Fruit fly (Drosophila melanogaster) whole organism, embryonic: Measurements from ENCODE around the gene CG31549.

Source experiments
- Aef1 ChIP-seq: fragments of 200-800 bp; sonication (Bioruptor generic); IDR thresholded peaks from 3 replicates; pipeline ENCODE4 v1.3.6; 2022; ENCODE audit warnings: missing biosample characterization, missing genetic modification characterization
- CG10267 ChIP-seq: fragments of 200-800 bp; sonication (Bioruptor generic); optimal IDR thresholded peaks from 2 replicates; lab custom pipeline; 2018; ENCODE audit warnings: missing biosample characterization, mild to moderate bottlenecking, missing genetic modification characterization, moderate library complexity
- CG10321 ChIP-seq: fragments of 200-800 bp; sonication (Bioruptor generic); IDR thresholded peaks from 2 replicates; pipeline ENCODE4 v1.3.6; 2022; ENCODE audit warnings: missing biosample characterization, missing genetic modification characterization
- CG10366 ChIP-seq: fragments of 200-800 bp; sonication (Bioruptor generic); IDR thresholded peaks from 2 replicates; pipeline ENCODE4 v1.3.6; 2022; ENCODE audit warnings: missing biosample characterization, missing genetic modification characterization
- CG12071 ChIP-seq: fragments of 200-800 bp; sonication (Bioruptor generic); optimal IDR thresholded peaks from 3 replicates; lab custom pipeline; 2018; ENCODE audit warnings: missing biosample characterization, mild to moderate bottlenecking, missing genetic modification characterization
- CG1832 ChIP-seq: fragments of 200-800 bp; sonication (Bioruptor generic); optimal IDR thresholded peaks from 2 replicates; lab custom pipeline; 2017; ENCODE audit warnings: missing biosample characterization, mild to moderate bottlenecking, missing genetic modification characterization, inconsistent platforms
- CG2129 ChIP-seq: fragments of 200-800 bp; sonication (Bioruptor generic); IDR thresholded peaks from 2 replicates; pipeline ENCODE4 v1.3.6; 2022; ENCODE audit warnings: missing biosample characterization, missing genetic modification characterization; ENCODE audit not compliant: partially characterized antibody
- CG2678 ChIP-seq: fragments of 200-800 bp; sonication (Bioruptor generic); optimal IDR thresholded peaks from 3 replicates; lab custom pipeline; 2019; ENCODE audit warnings: missing biosample characterization, mild to moderate bottlenecking, missing genetic modification characterization, moderate library complexity
- CG2712 ChIP-seq: fragments of 200-800 bp; optimal IDR thresholded peaks from 3 replicates; lab custom pipeline; 2019; ENCODE audit warnings: missing biosample characterization, mild to moderate bottlenecking, missing genetic modification characterization, moderate library complexity
- CG31388 ChIP-seq: fragments of 200-800 bp; sonication (Bioruptor generic); optimal IDR thresholded peaks from 2 replicates; lab custom pipeline; 2016; ENCODE audit warnings: missing biosample characterization, missing genetic modification characterization
- CG3281 ChIP-seq: fragments of 200-800 bp; sonication (Bioruptor generic); optimal IDR thresholded peaks from 3 replicates; lab custom pipeline; 2017; ENCODE audit warnings: missing biosample characterization, mild to moderate bottlenecking, missing genetic modification characterization
- CG4404 ChIP-seq: fragments of 200-800 bp; sonication (Bioruptor generic); IDR thresholded peaks from 2 replicates; pipeline ENCODE4 v1.3.6; 2022; ENCODE audit warnings: missing biosample characterization, missing genetic modification characterization
- CG5180 ChIP-seq: fragments of 200-800 bp; sonication (Bioruptor generic); optimal IDR thresholded peaks from 3 replicates; lab custom pipeline; 2017; ENCODE audit warnings: missing biosample characterization, missing genetic modification characterization, mild to moderate bottlenecking, moderate library complexity, missing genetic modification reagents
- CG8944 ChIP-seq: fragments of 200-800 bp; sonication (Bioruptor generic); optimal IDR thresholded peaks from 3 replicates; lab custom pipeline; 2016; ENCODE audit warnings: missing biosample characterization, missing genetic modification characterization
- CrebB ChIP-seq: fragments of 200-800 bp; sonication (Bioruptor generic); optimal IDR thresholded peaks from 3 replicates; lab custom pipeline; 2018; ENCODE audit warnings: missing biosample characterization, mild to moderate bottlenecking, missing genetic modification characterization
- Dbx ChIP-seq: fragments of 200-800 bp; sonication (Bioruptor generic); IDR thresholded peaks from 3 replicates; pipeline ENCODE4 v1.3.6; 2022; ENCODE audit warnings: missing biosample characterization, missing genetic modification characterization
- Dfd ChIP-seq, 2 experiments: fragments of >200 bp; optimal IDR thresholded peaks; 2 replicates each; lab custom pipeline; 2017; ENCODE audit warnings: missing biosample characterization in 2 of 2, missing genetic modification characterization in 2 of 2
- E2f2 ChIP-seq: fragments of 200-800 bp; sonication (Bioruptor generic); IDR thresholded peaks from 2 replicates; pipeline ENCODE4 v1.3.6; 2022; ENCODE audit warnings: missing biosample characterization, missing genetic modification characterization
- Eip74EF ChIP-seq, 2 experiments: fragments of 200-800 bp in 1 of 2; fragments of >200 bp in 1 of 2; sonication (Bioruptor generic) in 1 of 2; optimal IDR thresholded peaks; 2 replicates each; lab custom pipeline; 2017 to 2019; ENCODE audit warnings: missing biosample characterization in 2 of 2, missing genetic modification characterization in 2 of 2, mild to moderate bottlenecking in 1 of 2, moderate library complexity in 1 of 2
- Fer1 ChIP-seq: fragments of 200-800 bp; sonication (Bioruptor generic); optimal IDR thresholded peaks from 2 replicates; lab custom pipeline; 2017; ENCODE audit warnings: missing biosample characterization, mild to moderate bottlenecking, missing genetic modification characterization
- HmgZ ChIP-seq: fragments of 200-800 bp; sonication (Bioruptor generic); optimal IDR thresholded peaks from 2 replicates; lab custom pipeline; 2018; ENCODE audit warnings: missing biosample characterization, mild to moderate bottlenecking, missing genetic modification characterization
- Hmx ChIP-seq: fragments of 200-800 bp; sonication (Bioruptor generic); optimal IDR thresholded peaks from 2 replicates; lab custom pipeline; 2016; ENCODE audit warnings: missing biosample characterization, missing genetic modification characterization
- Med ChIP-seq: fragments of 200-800 bp; sonication (Bioruptor generic); peaks from one replicate; lab custom pipeline; 2016; ENCODE audit warnings: missing biosample characterization, missing genetic modification characterization, mild to moderate bottlenecking, inconsistent platforms, moderate library complexity
- Mrtf ChIP-seq: fragments of 200-800 bp; sonication (Bioruptor generic); IDR thresholded peaks from 3 replicates; pipeline ENCODE4 v1.3.6; 2022; ENCODE audit warnings: missing biosample characterization, missing genetic modification characterization
- Rfx ChIP-seq: fragments of 200-800 bp; sonication (Bioruptor generic); IDR thresholded peaks from 2 replicates; pipeline ENCODE4 v1.3.6; 2022; ENCODE audit warnings: missing biosample characterization, missing genetic modification characterization
- Vsx1 ChIP-seq: fragments of 200-800 bp; sonication (Bioruptor generic); optimal IDR thresholded peaks from 2 replicates; lab custom pipeline; 2017; ENCODE audit warnings: missing biosample characterization, mild to moderate bottlenecking, missing genetic modification characterization, missing genetic modification reagents
- aop ChIP-seq: fragments of 200-800 bp; sonication (Bioruptor generic); IDR thresholded peaks from 2 replicates; pipeline ENCODE4 v1.3.6; 2022; ENCODE audit warnings: missing biosample characterization, missing genetic modification characterization
- ato ChIP-seq: fragments of 200-800 bp; sonication (Bioruptor generic); IDR thresholded peaks from 2 replicates; pipeline ENCODE4 v1.3.6; 2022; ENCODE audit warnings: missing biosample characterization, missing genetic modification characterization; ENCODE audit not compliant: partially characterized antibody
- bigmax ChIP-seq: fragments of 200-800 bp; sonication (Bioruptor generic); optimal IDR thresholded peaks from 2 replicates; lab custom pipeline; 2018; ENCODE audit warnings: missing biosample characterization, mild to moderate bottlenecking, missing genetic modification characterization
- crol ChIP-seq: fragments of 200-800 bp; sonication (Bioruptor generic); IDR thresholded peaks from 2 replicates; pipeline ENCODE4 v1.3.6; 2022; ENCODE audit warnings: missing biosample characterization, missing genetic modification characterization
- exex ChIP-seq: fragments of 200-800 bp; sonication (Bioruptor generic); optimal IDR thresholded peaks from 4 replicates; lab custom pipeline; 2018; ENCODE audit warnings: missing biosample characterization, mild to moderate bottlenecking, missing genetic modification characterization, moderate library complexity
- fu2 ChIP-seq: fragments of 200-800 bp; sonication (Bioruptor generic); optimal IDR thresholded peaks from 2 replicates; lab custom pipeline; 2016; ENCODE audit warnings: missing biosample characterization, missing genetic modification characterization
- grn ChIP-seq: fragments of 200-800 bp; sonication (Bioruptor generic); optimal IDR thresholded peaks from 3 replicates; lab custom pipeline; 2017; ENCODE audit warnings: missing biosample characterization, missing genetic modification characterization
- hkb ChIP-seq, 2 experiments: fragments of 200-800 bp in 1 of 2; fragments of >200 bp in 1 of 2; sonication (Bioruptor generic) in 1 of 2; IDR thresholded peaks in 1 of 2; optimal IDR thresholded peaks in 1 of 2; 2 replicates each; pipeline versions ENCODE4 v1.3.6 to Lab custom; 2017 to 2022; ENCODE audit warnings: missing biosample characterization in 1 of 2, missing genetic modification characterization in 1 of 2
- ken ChIP-seq: fragments of 200-800 bp; sonication (Bioruptor generic); IDR thresholded peaks from 3 replicates; pipeline ENCODE4 v1.3.6; 2022; ENCODE audit warnings: missing biosample characterization, missing genetic modification characterization
- kni ChIP-seq: fragments of 200-800 bp; sonication (Bioruptor generic); optimal IDR thresholded peaks from 3 replicates; lab custom pipeline; 2017; ENCODE audit warnings: mild to moderate bottlenecking, missing biosample characterization, missing genetic modification reagents, missing genetic modification characterization
- lab ChIP-seq: fragments of 200-800 bp; sonication (Bioruptor generic); optimal IDR thresholded peaks from 3 replicates; lab custom pipeline; 2017; ENCODE audit warnings: missing biosample characterization, missing genetic modification characterization, mild to moderate bottlenecking, moderate library complexity, missing genetic modification reagents
- mam ChIP-seq: fragments of 200-800 bp; sonication (Bioruptor generic); optimal IDR thresholded peaks from 3 replicates; lab custom pipeline; 2016; ENCODE audit warnings: missing biosample characterization, missing genetic modification characterization
- onecut ChIP-seq: fragments of 200-800 bp; sonication (Bioruptor generic); IDR thresholded peaks from 2 replicates; pipeline ENCODE4 v1.3.6; 2022; ENCODE audit warnings: missing biosample characterization, missing genetic modification characterization
- sens ChIP-seq: fragments of 200-800 bp; sonication (Bioruptor generic); peaks from one replicate; lab custom pipeline; 2016; ENCODE audit warnings: missing biosample characterization, missing genetic modification characterization
- sug ChIP-seq: fragments of 200-800 bp; optimal IDR thresholded peaks from 2 replicates; lab custom pipeline; 2019; ENCODE audit warnings: missing biosample characterization, mild to moderate bottlenecking, missing genetic modification characterization, moderate library complexity
- toy ChIP-seq: fragments of 200-800 bp; sonication (Bioruptor generic); IDR thresholded peaks from 2 replicates; pipeline ENCODE4 v1.3.6; 2022; ENCODE audit warnings: missing biosample characterization, missing genetic modification characterization
- trh ChIP-seq: fragments of 200-800 bp; sonication (Bioruptor generic); optimal IDR thresholded peaks from 2 replicates; lab custom pipeline; 2016; ENCODE audit warnings: missing biosample characterization, missing genetic modification characterization
- ttk ChIP-seq: fragments of 200-800 bp; sonication (Bioruptor generic); IDR thresholded peaks from 2 replicates; pipeline ENCODE4 v2.1.2; 2022; ENCODE audit warnings: missing biosample characterization, missing genetic modification characterization
- zf30C ChIP-seq: fragments of 200-800 bp; sonication (Bioruptor generic); optimal IDR thresholded peaks from 3 replicates; lab custom pipeline; 2018; ENCODE audit warnings: missing biosample characterization, mild to moderate bottlenecking, missing genetic modification characterization

CG31549 gene

dm6 chr3R:5648569-5649476 is 16.8 kb downstream of the CG31549 start, which contains the start of the genes MTA1-like and Sec23 (continued):
- TF ChIP-seq CG3281 (peak; percentile 4), Dfd (GFP tag; optimal IDR thresholded peaks at IDR 0.05; lab: Kevin White, UChicago) (no peak), Eip74EF (GFP tag; optimal IDR thresholded peaks at IDR 0.05; lab: Kevin White, UChicago) (no peak), CG2712 (peak; percentile 69), Mrtf (GFP tag; lab: Robert Waterston, UW) (no peak), onecut (GFP tag; lab: Robert Waterston, UW) (0 out of 2 replicates have a peak, but pooled peaks have one; percentile 4), trh (GFP tag; lab: Kevin White, UChicago) (peak; percentile 8), fu2 (GFP tag; lab: Kevin White, UChicago) (peak; percentile 12), CG31388 (GFP tag; lab: Kevin White, UChicago) (no peak), mam (GFP tag; lab: Kevin White, UChicago) (peak; percentile 53), CG4404 (peak; percentile 35; the same call in 1 of the 2 replicates), toy (GFP tag; lab: Robert Waterston, UW) (no peak), CG10366 (GFP tag; lab: Robert Waterston, UW) (no peak; the same call in 1 of the 2 replicates), aop (GFP tag; lab: Robert Waterston, UW) (no peak), kni (GFP tag; lab: Kevin White, UChicago) (peak; percentile 14)
- TF ChIP-seq, all 482 proteins: peak for 233

- TF ChIP-seq CG10267 (tag; lab: Kevin White, UChicago) (no peak), Rfx (GFP tag; lab: Robert Waterston, UW) (0 out of 2 replicates have a peak, but pooled peaks have one; percentile 7), Med (peak; percentile 55), sens (GFP tag; lab: Kevin White, UChicago) (peak; percentile 30), ttk (GFP tag; lab: Robert Waterston, UW) (0 out of 2 replicates have a peak, but pooled peaks have one; percentile 17), CG1832 (GFP tag; lab: Kevin White, UChicago) (peak; percentile 8)
Measured at dm6 chr3R:5649903-5650302, 17.9 kb downstream of the CG31549 start.

- TF ChIP-seq Hmx (GFP tag; lab: Kevin White, UChicago): no peak
- 0 out of 2 replicates have a peak, but pooled peaks have one; percentile 14 for TF ChIP-seq ato
- no peak for TF ChIP-seq CrebB
- peak; percentile 98 for TF ChIP-seq exex
- peak; percentile 65 for TF ChIP-seq sug (tag; lab: Kevin White, UChicago)
- TF ChIP-seq HmgZ (tag; lab: Kevin White, UChicago): peak; percentile 19
- TF ChIP-seq CG2129: no peak
- no peak for TF ChIP-seq ken (GFP tag; lab: Robert Waterston, UW)
- TF ChIP-seq hkb (optimal IDR thresholded peaks at IDR 0.05; lab: Kevin White, UChicago): no peak
- peak; percentile 20 for TF ChIP-seq hkb (GFP tag; IDR thresholded peaks at IDR 0.05; lab: Robert Waterston, UW)
- TF ChIP-seq grn (GFP tag; lab: Kevin White, UChicago): peak; percentile 36
- peak; percentile 14 for TF ChIP-seq zf30C (GFP tag; lab: Kevin White, UChicago)
- TF ChIP-seq Dbx (GFP tag; lab: Robert Waterston, UW): peak; percentile 14; the same call in 1 of the 3 replicates
- TF ChIP-seq CG2678 (tag; lab: Kevin White, UChicago): no peak
- peak; percentile 9; the same call in 1 of the 2 replicates for TF ChIP-seq E2f2 (GFP tag; lab: Robert Waterston, UW)
- TF ChIP-seq CG8944 (GFP tag; lab: Kevin White, UChicago): no peak
- peak; percentile 44 for TF ChIP-seq Vsx1 (GFP tag; lab: Kevin White, UChicago)
- TF ChIP-seq crol (GFP tag; lab: Robert Waterston, UW): peak; percentile 21; the same call in 1 of the 2 replicates
- TF ChIP-seq CG10321 (GFP tag; lab: Robert Waterston, UW): no peak
- TF ChIP-seq lab (GFP tag; lab: Kevin White, UChicago): peak; percentile 24
- no peak for TF ChIP-seq Aef1
- TF ChIP-seq bigmax (GFP tag; lab: Kevin White, UChicago): no peak
- TF ChIP-seq CG5180 (GFP tag; lab: Kevin White, UChicago): peak; percentile 67
- TF ChIP-seq Fer1 (GFP tag; lab: Kevin White, UChicago): peak; percentile 16
- peak; percentile 12 for TF ChIP-seq CG12071 (GFP tag; lab: Kevin White, UChicago)
Measured at dm6 chr3R:5653887-5654286, 21.9 kb downstream of the CG31549 start.
